Worm (Caenorhabditis elegans): ENCODE results near the gene F58B3.4.

DNA sequence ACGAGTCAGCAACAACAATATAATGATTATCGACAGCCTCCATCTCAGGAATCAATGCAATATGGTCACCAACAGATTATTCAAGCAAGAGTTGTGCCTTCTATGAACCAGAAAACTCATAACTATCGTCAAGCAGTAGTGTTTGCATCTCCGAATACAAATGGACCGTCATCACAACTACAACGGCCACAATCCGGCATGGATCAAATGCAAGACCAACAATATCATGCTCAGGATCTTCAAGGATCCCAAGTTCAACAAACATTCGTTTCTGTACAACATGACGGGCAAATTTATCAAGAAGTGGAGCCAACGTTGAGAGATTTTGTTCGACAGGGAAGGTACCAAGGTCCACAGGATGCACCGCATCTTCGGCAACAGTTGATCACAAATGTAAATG lies 34.6 kb downstream of the F58B3.4 start:
- TF ChIP-seq nhr-76 (tag; optimal IDR thresholded peaks at IDR 0.05) (no peak), ceh-83 (GFP tag; optimal IDR thresholded peaks at IDR 0.05) (no peak), ces-1 (GFP tag; optimal IDR thresholded peaks at IDR 0.05) (no peak), snpc-4 (tag; optimal IDR thresholded peaks at IDR 0.05) (no peak), ztf-11 (tag; optimal IDR thresholded peaks at IDR 0.05) (no peak), lin-13 (tag; optimal IDR thresholded peaks at IDR 0.05) (no peak), mep-1 (tag; optimal IDR thresholded peaks at IDR 0.05) (no peak), unc-62 (GFP tag; optimal IDR thresholded peaks at IDR 0.05) (no peak), blmp-1 (tag; optimal IDR thresholded peaks at IDR 0.05) (no peak)
